Worm (Caenorhabditis elegans) whole organism, L4/young adult: ENCODE measurements around the gene unc-31.

ENCODE experiments used
- W03F9.2 ChIP-seq: fragments of 150-350 bp; optimal IDR thresholded peaks from 2 replicates; lab custom pipeline; 2014; ENCODE audit warnings: missing biosample characterization, missing genetic modification characterization
- dao-5 ChIP-seq: sonication (generic microtip); optimal IDR thresholded peaks from 2 replicates; lab custom pipeline; 2016; ENCODE audit warnings: missing genotype, missing genetic modification characterization, moderate library complexity, missing compliant biosample characterization
- him-1 ChIP-seq: sonication (generic microtip); optimal IDR thresholded peaks from 2 replicates; lab custom pipeline; 2016; ENCODE audit warnings: missing genotype, missing genetic modification reagents, missing genetic modification characterization, missing compliant biosample characterization

unc-31 gene

ce11 chrIV:12817539-12817938 is 43.9 kb downstream of the unc-31 start:
- TF ChIP-seq W03F9.2 (tag; lab: Kevin White, UChicago), result no peak
- no peak for TF ChIP-seq dao-5 (tag; lab: Kevin White, UChicago)
- TF ChIP-seq him-1 (tag; lab: Kevin White, UChicago), result no peak

ce11 chrIV:12825304-12825703 is 51.6 kb downstream of the unc-31 start, which contains the start of gene M02B1.4:
Gene M02B1.4, minus strand, starts transcription at chrIV:12825312.
- TF ChIP-seq him-1 (tag; lab: Kevin White, UChicago) (no peak), dao-5 (tag; lab: Kevin White, UChicago) (no peak), W03F9.2 (tag; lab: Kevin White, UChicago) (no peak)

- TF ChIP-seq him-1 (tag; lab: Kevin White, UChicago) (no peak), dao-5 (tag; lab: Kevin White, UChicago) (no peak), W03F9.2 (tag; lab: Kevin White, UChicago) (no peak)
Observed at ce11 chrIV:12830829-12831392, 57.2 kb downstream of the unc-31 start.

ce11 chrIV:12831609-12832500 is 58.2 kb downstream of the unc-31 start:
- no peak for TF ChIP-seq him-1 (tag; lab: Kevin White, UChicago)
- peak; percentile 42 for TF ChIP-seq W03F9.2 (tag; lab: Kevin White, UChicago)

- TF ChIP-seq him-1 (tag; lab: Kevin White, UChicago) (no peak), W03F9.2 (tag; lab: Kevin White, UChicago) (no peak)
Observed at ce11 chrIV:12833698-12834416, 60.2 kb downstream of the unc-31 start.

ce11 chrIV:12834417-12834731 is 60.7 kb downstream of the unc-31 start:
- TF ChIP-seq dao-5 (tag; lab: Kevin White, UChicago) (no peak), him-1 (tag; lab: Kevin White, UChicago) (no peak), W03F9.2 (tag; lab: Kevin White, UChicago) (no peak)

ce11 chrIV:12835363-12835762 is 61.7 kb downstream of the unc-31 start:
- TF ChIP-seq him-1 (tag; lab: Kevin White, UChicago), result no peak

- no peak for TF ChIP-seq dao-5 (tag; lab: Kevin White, UChicago)
- TF ChIP-seq him-1 (tag; lab: Kevin White, UChicago), result no peak
- no peak for TF ChIP-seq W03F9.2 (tag; lab: Kevin White, UChicago)
Observed at ce11 chrIV:12836208-12836607, 62.5 kb downstream of the unc-31 start, which contains the start of gene M02B1.3. Gene M02B1.3, plus strand, starts transcription at chrIV:12836508.
